Worm (Caenorhabditis elegans) whole organism, L3 larva: ENCODE measurements around the gene oac-42.

Experiments used
- egl-27 ChIP-seq: sonication (generic microtip); optimal IDR thresholded peaks from 4 replicates; lab custom pipeline; 2017; ENCODE audit warnings: missing biosample characterization, missing genetic modification reagents, missing genetic modification characterization
- elt-1 ChIP-seq: fragments of 150-350 bp; optimal IDR thresholded peaks from 2 replicates; lab custom pipeline; 2014; ENCODE audit warnings: missing biosample characterization, missing genetic modification characterization
- fkh-10 ChIP-seq: sonication (generic microtip); optimal IDR thresholded peaks from 2 replicates; lab custom pipeline; 2017; ENCODE audit warnings: missing biosample characterization, missing genetic modification reagents, missing genetic modification characterization
- lin-15B ChIP-seq: fragments of 150-350 bp; optimal IDR thresholded peaks from 2 replicates; lab custom pipeline; 2014; ENCODE audit warnings: missing biosample characterization, missing genetic modification characterization
- lin-39 ChIP-seq: fragments of 150-350 bp; optimal IDR thresholded peaks from 2 replicates; lab custom pipeline; 2018; ENCODE audit warnings: missing biosample characterization, missing genetic modification reagents, missing genetic modification characterization
- nhr-11 ChIP-seq: fragments of 150-350 bp; optimal IDR thresholded peaks from 2 replicates; lab custom pipeline; 2014; ENCODE audit warnings: missing biosample characterization, missing genetic modification characterization
- nhr-76 ChIP-seq: fragments of 150-350 bp; sonication (generic microtip); optimal IDR thresholded peaks from 5 replicates; lab custom pipeline; 2014; ENCODE audit warnings: missing biosample characterization, missing genetic modification characterization
- pqm-1 ChIP-seq: fragments of 150-350 bp; optimal IDR thresholded peaks from 2 replicates; lab custom pipeline; 2017; ENCODE audit warnings: missing biosample characterization, missing genetic modification characterization, inconsistent platforms
- skn-1 ChIP-seq: fragments of 150-350 bp; optimal IDR thresholded peaks from 2 replicates; lab custom pipeline; 2014; ENCODE audit warnings: missing biosample characterization, missing genetic modification characterization
- unc-39 ChIP-seq: sonication (generic microtip); optimal IDR thresholded peaks from 4 replicates; lab custom pipeline; 2017; ENCODE audit warnings: missing biosample characterization, missing genetic modification characterization
- unc-62 ChIP-seq: fragments of 150-350 bp; sonication (generic microtip); optimal IDR thresholded peaks from 4 replicates; lab custom pipeline; 2014; ENCODE audit warnings: missing biosample characterization, missing genetic modification reagents, missing genetic modification characterization
- ztf-11 ChIP-seq: fragments of 150-350 bp; optimal IDR thresholded peaks from 2 replicates; lab custom pipeline; 2014; ENCODE audit warnings: missing biosample characterization, missing genetic modification characterization
- ztf-4 ChIP-seq: fragments of 150-350 bp; optimal IDR thresholded peaks from 2 replicates; lab custom pipeline; 2014; ENCODE audit warnings: missing biosample characterization, missing genetic modification characterization

DNA sequence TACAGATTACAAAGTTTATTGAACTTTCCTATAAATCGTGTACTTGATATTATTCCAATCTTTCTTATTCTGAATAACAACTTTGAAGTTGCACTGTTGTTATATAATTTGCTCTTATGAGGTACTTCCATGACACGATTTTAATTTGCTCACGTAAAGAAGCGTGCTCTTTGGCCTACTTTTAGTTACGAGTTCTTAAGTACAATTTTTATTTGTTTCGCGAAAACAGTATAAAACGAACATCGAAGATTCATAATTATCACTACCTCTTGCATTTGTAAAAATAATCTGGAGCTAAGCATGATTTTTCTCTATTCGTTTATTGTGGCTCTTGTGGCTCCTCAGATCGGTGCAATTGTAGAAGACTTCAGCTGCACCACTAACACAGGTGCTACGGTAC, 29.1 kb upstream of the oac-42 start, which contains the start of gene F35E8.7:
- TF ChIP-seq lin-39 (tag; lab: Kevin White, UChicago) (no peak), pqm-1 (no peak), skn-1 (no peak), egl-27 (tag; lab: Kevin White, UChicago) (no peak), ztf-4 (tag; lab: Kevin White, UChicago) (no peak), unc-39 (tag; lab: Kevin White, UChicago) (no peak), lin-15B (tag; lab: Kevin White, UChicago) (no peak), unc-62 (GFP tag; lab: Kevin White, UChicago) (no peak), nhr-76 (tag; lab: Kevin White, UChicago) (no peak), fkh-10 (GFP tag; lab: Kevin White, UChicago) (no peak), elt-1 (tag; lab: Kevin White, UChicago) (no peak), nhr-11 (no peak), ztf-11 (tag; lab: Kevin White, UChicago) (no peak)
